Fruit fly (Drosophila melanogaster) whole organism, larva: ENCODE results near the gene Osi9.

Source experiments
- noc ChIP-seq: fragments of 200-800 bp; sonication (Bioruptor generic); optimal IDR thresholded peaks from 3 replicates; lab custom pipeline; 2019; ENCODE audit warnings: missing biosample characterization, mild to moderate bottlenecking, missing genetic modification characterization, moderate library complexity

The Osi9 gene

DNA sequence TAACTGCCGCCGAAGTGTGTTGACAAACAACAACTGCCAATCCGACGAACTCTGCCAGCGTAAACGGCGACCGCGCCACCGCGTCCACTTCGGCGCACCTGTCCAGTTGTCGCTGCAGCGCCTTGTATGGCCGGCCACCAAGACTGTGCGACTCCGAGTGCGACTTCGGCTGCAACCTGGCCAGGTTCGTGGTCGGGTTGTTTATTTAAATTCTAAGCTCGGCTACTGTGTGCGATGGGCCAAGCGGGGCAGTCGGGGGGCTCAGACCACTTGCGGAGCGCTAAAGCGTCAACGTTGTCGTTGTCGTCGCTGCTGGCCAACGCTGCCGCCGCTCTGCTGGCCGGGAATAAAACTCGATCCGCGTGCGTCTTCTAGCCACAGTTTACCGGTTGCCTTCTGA lies at the start of gene Osi9:
Gene Osi9 (plus strand): TSS at position 375 of the 400 bp plus-strand sequence.
- no peak for TF ChIP-seq noc (tag; lab: Kevin White, UChicago)

- TF ChIP-seq noc (tag; lab: Kevin White, UChicago): no peak
Measured at dm6 chr3R:6210266-6211040, 49.6 kb upstream of the Osi9 start.

- no peak for TF ChIP-seq noc (tag; lab: Kevin White, UChicago)
Measured at dm6 chr3R:6211041-6211377, 49.0 kb upstream of the Osi9 start.

DNA sequence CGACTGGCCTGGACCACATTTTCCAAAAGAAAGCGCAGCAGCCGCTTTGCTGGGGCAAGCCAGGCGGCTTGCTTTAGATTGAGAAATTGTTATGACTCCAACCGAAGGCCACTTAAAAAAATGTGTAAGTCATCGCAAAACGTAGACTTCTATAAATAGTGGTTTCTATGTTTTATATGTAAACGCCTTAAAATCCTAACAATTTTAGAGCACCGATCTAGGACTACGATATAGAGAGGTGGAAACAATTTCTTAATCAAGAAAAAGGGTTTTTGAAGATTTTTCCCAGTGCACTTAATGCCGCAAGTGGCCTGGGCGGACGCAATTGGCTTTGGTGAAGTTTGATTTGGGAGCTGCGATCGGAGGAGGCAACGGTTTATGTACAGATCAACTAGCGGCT lies 45.8 kb upstream of the Osi9 start:
- TF ChIP-seq noc (tag; lab: Kevin White, UChicago): no peak

dm6 chr3R:6215053-6215882 lies 44.7 kb upstream of the Osi9 start, which contains the start of gene Osi3:
Gene Osi3 (plus strand): TSS chr3R:6215832.
- TF ChIP-seq noc (tag; lab: Kevin White, UChicago): no peak

- TF ChIP-seq noc (tag; lab: Kevin White, UChicago): no peak
Measured at dm6 chr3R:6221681-6222080, 38.3 kb upstream of the Osi9 start, which contains the start of gene Osi4. Gene Osi4 (minus strand): TSS chr3R:6221781.

- no peak for TF ChIP-seq noc (tag; lab: Kevin White, UChicago)
Measured at dm6 chr3R:6222119-6222518, 37.9 kb upstream of the Osi9 start.

- TF ChIP-seq noc (tag; lab: Kevin White, UChicago): no peak
Measured at dm6 chr3R:6226156-6226555, 33.9 kb upstream of the Osi9 start.

DNA sequence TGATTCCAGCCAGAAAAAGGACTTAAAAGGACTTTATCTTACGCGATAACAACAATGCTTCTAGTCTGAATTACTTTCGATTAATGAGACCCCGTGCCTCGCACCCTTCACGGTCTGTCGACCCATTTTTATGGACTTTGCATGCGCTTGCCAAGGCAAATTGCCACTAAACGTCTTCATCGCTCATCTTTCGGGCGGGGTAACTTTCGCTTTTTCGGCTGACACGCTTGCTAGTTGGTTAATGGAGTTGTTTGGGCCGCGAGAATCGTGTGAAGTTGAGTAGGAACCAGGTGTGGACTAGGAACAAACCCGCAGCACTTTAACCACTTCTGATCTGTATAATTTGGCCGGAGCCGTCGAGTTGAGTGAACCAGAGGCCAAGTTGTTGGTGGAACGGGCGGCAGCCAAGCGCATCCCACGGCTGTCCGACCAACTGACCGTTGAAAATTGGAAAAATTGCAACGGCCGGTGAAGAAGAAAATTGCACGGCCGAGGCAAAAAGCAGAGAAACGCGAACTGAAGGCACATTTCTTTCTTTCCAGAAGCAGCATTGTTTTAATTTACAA lies 32.9 kb upstream of the Osi9 start, which contains the start of gene Osi5:
Gene Osi5 (plus strand): TSS at position 516 of the 566 bp plus-strand sequence.
- TF ChIP-seq noc (tag; lab: Kevin White, UChicago): no peak

DNA sequence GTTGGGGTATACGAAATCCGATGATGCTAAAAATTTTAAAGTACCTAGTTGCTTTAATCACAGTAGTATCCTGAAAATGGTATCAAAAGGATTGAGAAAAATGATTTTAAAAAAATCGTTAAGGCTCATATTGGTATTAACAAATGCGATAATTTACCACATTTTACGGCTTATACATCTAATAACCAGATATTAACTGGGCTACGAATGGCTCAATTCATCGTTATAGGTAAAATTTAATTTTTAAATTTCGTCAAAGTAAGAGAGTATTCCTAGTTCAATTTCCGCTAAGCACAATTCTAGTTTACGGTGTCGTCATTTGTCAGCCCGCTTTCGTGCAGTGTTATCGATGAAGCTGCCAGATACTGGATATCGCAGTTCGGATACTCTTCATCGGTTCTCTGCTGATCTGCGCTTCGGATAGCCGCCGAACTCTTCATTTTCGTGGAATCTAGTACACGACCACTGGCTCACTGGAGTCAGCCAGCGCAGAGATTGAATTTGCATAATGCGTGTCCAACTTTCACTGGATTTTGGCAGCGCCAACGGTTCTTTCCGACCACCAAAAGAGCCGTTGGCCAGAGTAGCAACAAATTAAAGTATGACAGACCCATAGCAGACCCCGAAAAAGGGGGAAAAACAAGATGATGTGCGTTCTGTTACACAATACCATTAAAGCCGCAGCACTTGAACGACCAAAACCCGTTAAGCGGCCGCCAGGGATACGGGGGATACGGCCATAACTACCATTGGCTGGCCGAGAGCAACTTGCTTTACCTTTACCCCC lies 30.8 kb upstream of the Osi9 start:
- TF ChIP-seq noc (tag; lab: Kevin White, UChicago): no peak

dm6 chr3R:6230298-6230697 lies 29.7 kb upstream of the Osi9 start:
- no peak for TF ChIP-seq noc (tag; lab: Kevin White, UChicago)

DNA sequence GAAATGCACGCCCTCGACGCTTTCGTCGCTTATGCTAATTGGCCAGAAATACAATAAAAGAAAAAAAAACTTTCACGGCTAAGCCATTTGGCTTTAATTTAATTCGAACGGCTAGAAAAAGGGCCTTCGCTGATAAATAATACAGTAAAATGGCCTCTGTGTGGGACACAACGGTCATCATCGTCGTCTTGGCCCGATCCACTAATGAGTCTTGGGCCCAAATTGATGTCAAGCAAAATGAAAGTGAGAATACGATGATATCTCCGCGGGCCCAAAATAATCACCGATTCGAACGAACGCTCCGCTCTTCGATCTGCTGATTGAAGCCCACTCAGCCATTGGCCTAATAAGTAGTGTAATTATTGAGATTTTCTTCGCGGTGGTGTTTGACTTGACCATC lies 28.6 kb upstream of the Osi9 start:
- TF ChIP-seq noc (tag; lab: Kevin White, UChicago): no peak

dm6 chr3R:6233104-6233503 lies 26.9 kb upstream of the Osi9 start:
- TF ChIP-seq noc (tag; lab: Kevin White, UChicago): no peak

dm6 chr3R:6234189-6234758 lies 25.7 kb upstream of the Osi9 start, which contains the start of gene Osi6:
Gene Osi6 (plus strand): TSS chr3R:6234708.
- no peak for TF ChIP-seq noc (tag; lab: Kevin White, UChicago)

DNA sequence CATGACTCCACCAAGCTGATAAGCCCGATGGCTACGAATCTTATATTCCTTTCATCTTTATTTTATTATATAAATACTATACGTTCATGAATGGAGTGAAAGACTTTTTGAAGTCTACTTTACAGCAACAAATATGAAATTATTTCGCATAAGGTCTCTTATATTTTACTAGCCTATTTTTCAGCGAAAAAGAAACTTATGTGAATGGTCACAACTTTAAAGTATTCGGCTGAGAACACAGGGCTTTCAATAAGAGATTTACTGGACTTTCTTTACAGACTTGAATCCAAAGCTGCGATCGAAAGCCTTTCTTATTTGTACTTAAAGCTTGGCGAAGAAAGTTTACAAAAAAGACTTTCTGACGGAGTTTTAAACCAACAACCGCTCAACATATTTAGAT lies 21.0 kb upstream of the Osi9 start:
- TF ChIP-seq noc (tag; lab: Kevin White, UChicago): no peak
